Fruit fly (Drosophila melanogaster) whole organism, embryonic: Measurements from ENCODE around the gene cnc.
A peak's percentile ranks its signal among the peaks of the same experiment; 100 is the strongest.

Experiments used
- ATbp ChIP-seq: fragments of 200-800 bp; sonication (Bioruptor generic); optimal IDR thresholded peaks from 2 replicates; lab custom pipeline; 2017; ENCODE audit warnings: missing biosample characterization, mild to moderate bottlenecking, missing genetic modification characterization, missing genetic modification reagents
- Awh ChIP-seq: fragments of 200-800 bp; sonication (Bioruptor generic); IDR thresholded peaks from 2 replicates; pipeline ENCODE4, ENCODE4 v1.3.6; 2022; ENCODE audit warnings: missing biosample characterization, missing genetic modification characterization
- Bteb2 ChIP-seq: fragments of 200-800 bp; sonication (Bioruptor generic); optimal IDR thresholded peaks from 2 replicates; lab custom pipeline; 2016; ENCODE audit warnings: missing biosample characterization, missing genetic modification characterization
- CG10267 ChIP-seq: fragments of 200-800 bp; sonication (Bioruptor generic); optimal IDR thresholded peaks from 2 replicates; lab custom pipeline; 2018; ENCODE audit warnings: missing biosample characterization, mild to moderate bottlenecking, missing genetic modification characterization, moderate library complexity
- CG11247 ChIP-seq: fragments of 200-800 bp; sonication (Bioruptor generic); IDR thresholded peaks from 2 replicates; pipeline ENCODE4 v1.3.6; 2022; ENCODE audit warnings: missing biosample characterization, missing genetic modification characterization
- CG11504 ChIP-seq: fragments of 200-800 bp; sonication (Bioruptor generic); optimal IDR thresholded peaks from 3 replicates; lab custom pipeline; 2019; ENCODE audit warnings: missing biosample characterization, mild to moderate bottlenecking, missing genetic modification characterization, moderate library complexity
- CG12219 ChIP-seq: fragments of 200-800 bp; sonication (Bioruptor generic); optimal IDR thresholded peaks from 3 replicates; lab custom pipeline; 2018; ENCODE audit warnings: missing biosample characterization, mild to moderate bottlenecking, missing genetic modification characterization
- CG12236 ChIP-seq: fragments of 200-800 bp; sonication (Bioruptor generic); optimal IDR thresholded peaks from 2 replicates; lab custom pipeline; 2016; ENCODE audit warnings: missing biosample characterization, missing genetic modification characterization
- CG1233 ChIP-seq: fragments of 200-800 bp; sonication (Bioruptor generic); optimal IDR thresholded peaks from 4 replicates; lab custom pipeline; 2018; ENCODE audit warnings: missing biosample characterization, mild to moderate bottlenecking, missing genetic modification characterization
- CG12659 ChIP-seq: fragments of 200-800 bp; sonication (Bioruptor generic); optimal IDR thresholded peaks from 3 replicates; lab custom pipeline; 2017; ENCODE audit warnings: mild to moderate bottlenecking, missing biosample characterization, missing genetic modification reagents, missing genetic modification characterization
- CG13424 ChIP-seq: fragments of 200-800 bp; sonication (Bioruptor generic); optimal IDR thresholded peaks from 2 replicates; lab custom pipeline; 2019; ENCODE audit warnings: missing biosample characterization, mild to moderate bottlenecking, missing genetic modification characterization, moderate library complexity
- CG13624 ChIP-seq: fragments of 200-800 bp; sonication (Bioruptor generic); optimal IDR thresholded peaks from 2 replicates; lab custom pipeline; 2016; ENCODE audit warnings: missing biosample characterization, missing genetic modification characterization
- CG13894 ChIP-seq: fragments of 200-800 bp; sonication (Bioruptor generic); optimal IDR thresholded peaks from 3 replicates; lab custom pipeline; 2018; ENCODE audit warnings: missing biosample characterization, mild to moderate bottlenecking, missing genetic modification characterization, moderate library complexity
- CG14667 ChIP-seq: fragments of 200-800 bp; sonication (Bioruptor generic); IDR thresholded peaks from 2 replicates; pipeline ENCODE4 v1.3.6; 2022; ENCODE audit warnings: missing biosample characterization, missing genetic modification characterization
- CG15479 ChIP-seq: fragments of 200-800 bp; sonication (Bioruptor generic); optimal IDR thresholded peaks from 3 replicates; lab custom pipeline; 2019; ENCODE audit warnings: missing biosample characterization, mild to moderate bottlenecking, missing genetic modification characterization, moderate library complexity
- CG17328 ChIP-seq: fragments of 200-800 bp; sonication (Bioruptor generic); IDR thresholded peaks from 2 replicates; pipeline ENCODE4 v1.3.6; 2022; ENCODE audit warnings: missing biosample characterization, missing genetic modification characterization
- CG18476 ChIP-seq: fragments of 200-800 bp; sonication (Bioruptor generic); optimal IDR thresholded peaks from 2 replicates; lab custom pipeline; 2016; ENCODE audit warnings: missing biosample characterization, mild to moderate bottlenecking, missing genetic modification characterization
- CG18619 ChIP-seq: fragments of 200-800 bp; sonication (Bioruptor generic); optimal IDR thresholded peaks from 3 replicates; lab custom pipeline; 2017; ENCODE audit warnings: missing biosample characterization, mild to moderate bottlenecking, missing genetic modification characterization
- CG2678 ChIP-seq: fragments of 200-800 bp; sonication (Bioruptor generic); optimal IDR thresholded peaks from 3 replicates; lab custom pipeline; 2019; ENCODE audit warnings: missing biosample characterization, mild to moderate bottlenecking, missing genetic modification characterization, moderate library complexity
- CG30403 ChIP-seq: fragments of 200-800 bp; sonication (Bioruptor generic); optimal IDR thresholded peaks from 3 replicates; lab custom pipeline; 2016; ENCODE audit warnings: missing biosample characterization, missing genetic modification characterization
- CG31224 ChIP-seq: fragments of 200-800 bp; sonication (Bioruptor generic); IDR thresholded peaks from 2 replicates; pipeline ENCODE4 v1.3.6; 2022; ENCODE audit warnings: missing biosample characterization, missing genetic modification characterization
- CG32532 ChIP-seq: fragments of 200-800 bp; sonication (Bioruptor generic); IDR thresholded peaks from 2 replicates; pipeline ENCODE4 v1.3.6; 2022; ENCODE audit warnings: missing biosample characterization, missing genetic modification characterization
- CG42726 ChIP-seq: fragments of 200-800 bp; sonication (Bioruptor generic); IDR thresholded peaks from 2 replicates; pipeline ENCODE4 v1.3.6; 2022; ENCODE audit warnings: missing biosample characterization, missing genetic modification characterization; ENCODE audit not compliant: partially characterized antibody
- CG4820 ChIP-seq: fragments of 200-800 bp; sonication (Bioruptor generic); optimal IDR thresholded peaks from 3 replicates; lab custom pipeline; 2016; ENCODE audit warnings: missing biosample characterization, missing genetic modification characterization
- CG5245 ChIP-seq: fragments of 200-800 bp; sonication (Bioruptor generic); optimal IDR thresholded peaks from 3 replicates; lab custom pipeline; 2016; ENCODE audit warnings: missing biosample characterization, missing genetic modification characterization
- CG7839 ChIP-seq: fragments of 200-800 bp; sonication (Bioruptor generic); optimal IDR thresholded peaks from 3 replicates; lab custom pipeline; 2018; ENCODE audit warnings: missing biosample characterization, mild to moderate bottlenecking, missing genetic modification characterization, moderate library complexity
- CG9437 ChIP-seq: fragments of 200-800 bp; sonication (Bioruptor generic); optimal IDR thresholded peaks from 2 replicates; lab custom pipeline; 2018; ENCODE audit warnings: missing biosample characterization, mild to moderate bottlenecking, missing genetic modification characterization
- CkIIα-i1 ChIP-seq: fragments of 200-800 bp; sonication (Bioruptor generic); IDR thresholded peaks from 2 replicates; pipeline ENCODE4 v1.3.6; 2022; ENCODE audit warnings: missing biosample characterization, missing genetic modification characterization
- HHEX ChIP-seq: fragments of 200-800 bp; sonication (Bioruptor generic); optimal IDR thresholded peaks from 3 replicates; lab custom pipeline; 2017; ENCODE audit warnings: missing biosample characterization, mild to moderate bottlenecking, missing genetic modification characterization, missing genetic modification reagents
- HmgZ ChIP-seq: fragments of 200-800 bp; sonication (Bioruptor generic); optimal IDR thresholded peaks from 2 replicates; lab custom pipeline; 2018; ENCODE audit warnings: missing biosample characterization, mild to moderate bottlenecking, missing genetic modification characterization
- Hr51 ChIP-seq, 2 experiments: fragments of 200-800 bp; sonication (Bioruptor generic); optimal IDR thresholded peaks; 2 replicates in 1 of 2; 3 replicates in 1 of 2; lab custom pipeline; 2016 to 2018; ENCODE audit warnings: missing biosample characterization in 2 of 2, missing genetic modification characterization in 2 of 2, mild to moderate bottlenecking in 1 of 2, moderate library complexity in 1 of 2
- Scr ChIP-seq: fragments of 200-800 bp; sonication (Bioruptor generic); IDR thresholded peaks from 2 replicates; pipeline ENCODE4 v1.3.6; 2022; ENCODE audit warnings: missing biosample characterization, missing genetic modification characterization; ENCODE audit not compliant: partially characterized antibody
- bowl ChIP-seq: fragments of 200-800 bp; sonication (Bioruptor generic); IDR thresholded peaks from 2 replicates; pipeline ENCODE4 v1.3.6; 2022; ENCODE audit warnings: missing biosample characterization, missing genetic modification characterization
- bsh ChIP-seq, 2 experiments: fragments of 200-800 bp; sonication (Bioruptor generic); optimal IDR thresholded peaks; 2 replicates each; lab custom pipeline; 2017 to 2018; ENCODE audit warnings: mild to moderate bottlenecking in 2 of 2, missing biosample characterization in 2 of 2, missing genetic modification characterization in 2 of 2, moderate library complexity in 1 of 2
- cg ChIP-seq: fragments of 200-800 bp; sonication (Bioruptor generic); optimal IDR thresholded peaks from 3 replicates; lab custom pipeline; 2019; ENCODE audit warnings: missing biosample characterization, mild to moderate bottlenecking, missing genetic modification characterization, moderate library complexity
- dmrt99B ChIP-seq: fragments of 200-800 bp; sonication (Bioruptor generic); optimal IDR thresholded peaks from 2 replicates; lab custom pipeline; 2018; ENCODE audit warnings: missing biosample characterization, mild to moderate bottlenecking, missing genetic modification characterization, moderate library complexity
- ewg ChIP-seq: fragments of 200-800 bp; sonication (Bioruptor generic); optimal IDR thresholded peaks from 3 replicates; lab custom pipeline; 2017; ENCODE audit warnings: mild to moderate bottlenecking, missing biosample characterization, missing genetic modification reagents, missing genetic modification characterization
- eyg ChIP-seq: fragments of 200-800 bp; sonication (Bioruptor generic); optimal IDR thresholded peaks from 3 replicates; lab custom pipeline; 2016; ENCODE audit warnings: missing biosample characterization, missing genetic modification characterization
- fd96Cb ChIP-seq: fragments of 200-800 bp; sonication (Bioruptor generic); optimal IDR thresholded peaks from 2 replicates; lab custom pipeline; 2018; ENCODE audit warnings: missing biosample characterization, mild to moderate bottlenecking, missing genetic modification characterization, moderate library complexity
- gfzf ChIP-seq: fragments of 200-800 bp; sonication (Bioruptor generic); optimal IDR thresholded peaks from 2 replicates; lab custom pipeline; 2016; ENCODE audit warnings: missing biosample characterization, mild to moderate bottlenecking, missing genetic modification characterization, moderate library complexity
- luna ChIP-seq: fragments of 200-800 bp; sonication (Bioruptor generic); optimal IDR thresholded peaks from 2 replicates; lab custom pipeline; 2016; ENCODE audit warnings: missing biosample characterization, missing genetic modification characterization
- phol ChIP-seq: fragments of 200-800 bp; sonication (Bioruptor generic); optimal IDR thresholded peaks from 3 replicates; lab custom pipeline; 2018; ENCODE audit warnings: missing biosample characterization, mild to moderate bottlenecking, missing genetic modification characterization, moderate library complexity
- pita ChIP-seq: fragments of 200-800 bp; sonication (Bioruptor generic); optimal IDR thresholded peaks from 2 replicates; lab custom pipeline; 2017; ENCODE audit warnings: missing biosample characterization, mild to moderate bottlenecking, missing genetic modification characterization
- pnt ChIP-seq: fragments of 200-800 bp; sonication (Bioruptor generic); optimal IDR thresholded peaks from 3 replicates; lab custom pipeline; 2016; ENCODE audit warnings: missing biosample characterization, missing genetic modification characterization
- schlank ChIP-seq: fragments of 200-800 bp; sonication (Bioruptor generic); optimal IDR thresholded peaks from 2 replicates; lab custom pipeline; 2018; ENCODE audit warnings: missing biosample characterization, mild to moderate bottlenecking, missing genetic modification characterization
- ssp ChIP-seq: fragments of 200-800 bp; sonication (Bioruptor generic); IDR thresholded peaks from 2 replicates; pipeline ENCODE4 v1.3.6; 2022; ENCODE audit warnings: missing biosample characterization, missing genetic modification characterization
- toy ChIP-seq: fragments of 200-800 bp; sonication (Bioruptor generic); IDR thresholded peaks from 2 replicates; pipeline ENCODE4 v1.3.6; 2022; ENCODE audit warnings: missing biosample characterization, missing genetic modification characterization
- vvl ChIP-seq: fragments of 200-800 bp; sonication (Bioruptor generic); IDR thresholded peaks from 2 replicates; pipeline ENCODE4 v1.3.6; 2022; ENCODE audit warnings: missing biosample characterization, missing genetic modification characterization
- zfh2 ChIP-seq: fragments of 200-800 bp; sonication (Bioruptor generic); optimal IDR thresholded peaks from 2 replicates; lab custom pipeline; 2016; ENCODE audit warnings: missing biosample characterization, missing genetic modification characterization

The cnc gene

DNA sequence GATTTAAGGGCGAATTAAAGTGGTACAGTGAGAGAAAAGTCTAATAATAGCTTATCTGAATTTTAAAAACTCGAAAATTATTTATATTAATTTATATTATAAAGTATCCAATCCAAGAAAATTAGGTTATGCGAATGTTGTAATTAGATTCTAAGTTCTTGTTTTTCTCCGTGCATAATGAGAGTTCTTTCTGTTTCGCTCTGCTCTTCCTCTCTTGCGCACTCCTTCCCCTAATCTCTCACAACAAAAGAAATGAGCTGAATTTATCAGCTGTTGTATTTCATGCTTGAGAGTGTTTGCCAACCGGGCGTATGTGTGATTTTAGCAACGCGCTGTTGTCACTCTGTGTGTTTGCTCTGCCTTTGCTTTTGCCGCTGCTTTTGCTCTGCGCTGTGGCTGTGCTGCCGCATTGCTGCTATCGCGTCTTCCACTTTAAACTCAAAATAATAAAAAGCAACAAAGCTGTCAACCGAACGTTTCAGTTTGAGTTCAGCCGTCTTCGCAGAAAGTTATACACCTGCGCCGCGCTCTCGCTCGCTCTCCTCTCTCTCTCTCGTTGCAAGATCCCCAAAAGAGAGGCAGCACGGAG lies 53.0 kb downstream of the cnc start, which contains the start of gene CG46310 (continued):
- TF ChIP-seq Scr (GFP tag; lab: Robert Waterston, UW) = peak; percentile 35; the same call in 1 of the 2 replicates
- peak; percentile 39 for TF ChIP-seq HmgZ (tag; lab: Kevin White, UChicago)
- peak; percentile 40 for TF ChIP-seq CG1233
- peak in 1 of 2 experiments; percentile 70 for TF ChIP-seq Hr51 (GFP tag; optimal IDR thresholded peaks at IDR 0.05; lab: Kevin White, UChicago)
- no peak for TF ChIP-seq pnt (GFP tag; lab: Kevin White, UChicago)
- TF ChIP-seq CG15479 (GFP tag; lab: Kevin White, UChicago) = no peak
- TF ChIP-seq gfzf = no peak
- TF ChIP-seq CG30403 (GFP tag; lab: Kevin White, UChicago) = peak; percentile 82
- TF ChIP-seq CG5245 (GFP tag; lab: Kevin White, UChicago) = peak; percentile 26
- TF ChIP-seq HHEX (GFP tag; lab: Kevin White, UChicago) = peak; percentile 66
- peak; percentile 83 for TF ChIP-seq CG7839 (tag; lab: Kevin White, UChicago)
- TF ChIP-seq CG32532 (GFP tag; lab: Robert Waterston, UW) = peak; percentile 92
- TF ChIP-seq Awh (GFP tag; lab: Robert Waterston, UW) = peak; percentile 60; the same call in 1 of the 2 replicates
- peak; percentile 75 for TF ChIP-seq CG17328 (GFP tag; lab: Robert Waterston, UW)
- peak; percentile 78 for TF ChIP-seq CG2678
- no peak for TF ChIP-seq CG12236 (GFP tag; lab: Kevin White, UChicago)
- peak; percentile 52 for TF ChIP-seq CG13424 (tag; lab: Kevin White, UChicago)
- peak; percentile 95 for TF ChIP-seq vvl
- TF ChIP-seq bowl = no peak
- peak; percentile 79 for TF ChIP-seq CG11247 (GFP tag; lab: Robert Waterston, UW)
- 0 out of 2 replicates have a peak, but pooled peaks have one; percentile 6 for TF ChIP-seq CkIIα-i1 (GFP tag; lab: Robert Waterston, UW)
- TF ChIP-seq CG13624 (GFP tag; lab: Kevin White, UChicago) = no peak
- TF ChIP-seq CG11504 (tag; lab: Kevin White, UChicago) = peak; percentile 75
- TF ChIP-seq ewg (GFP tag; lab: Kevin White, UChicago) = peak; percentile 45
- peak; percentile 61 for TF ChIP-seq CG12659
- TF ChIP-seq toy (GFP tag; lab: Robert Waterston, UW) = peak; percentile 74
- TF ChIP-seq CG14667 (GFP tag; lab: Robert Waterston, UW) = peak; percentile 43; the same call in 1 of the 2 replicates
- TF ChIP-seq zfh2 (GFP tag; lab: Kevin White, UChicago) = peak; percentile 16
- no peak for TF ChIP-seq pita (GFP tag; lab: Kevin White, UChicago)
- peak; percentile 3 to 55 for TF ChIP-seq bsh (GFP tag; optimal IDR thresholded peaks at IDR 0.05; lab: Kevin White, UChicago)
- no peak for TF ChIP-seq luna (GFP tag; lab: Kevin White, UChicago)
- peak; percentile 59 for TF ChIP-seq CG10267
- peak; percentile 75 for TF ChIP-seq ssp (GFP tag; lab: Robert Waterston, UW)
- TF ChIP-seq phol (tag; lab: Kevin White, UChicago) = peak; percentile 65
- peak; percentile 69 for TF ChIP-seq CG18619 (GFP tag; lab: Kevin White, UChicago)
- peak; percentile 28 for TF ChIP-seq schlank (tag; lab: Kevin White, UChicago)
- peak; percentile 34 for TF ChIP-seq CG18476 (GFP tag; lab: Kevin White, UChicago)
- TF ChIP-seq fd96Cb (tag; lab: Kevin White, UChicago) = peak; percentile 45
- peak; percentile 73 for TF ChIP-seq ATbp (GFP tag; lab: Kevin White, UChicago)
- TF ChIP-seq cg (GFP tag; lab: Kevin White, UChicago) = peak; percentile 19
- TF ChIP-seq CG13894 (tag; lab: Kevin White, UChicago) = no peak
- TF ChIP-seq CG31224 (GFP tag; lab: Robert Waterston, UW) = peak; percentile 83
- TF ChIP-seq CG12219 = peak; percentile 48
- no peak for TF ChIP-seq eyg (GFP tag; lab: Kevin White, UChicago)
- peak; percentile 43 for TF ChIP-seq CG9437 (GFP tag; lab: Kevin White, UChicago)
- TF ChIP-seq CG42726 (GFP tag; lab: Robert Waterston, UW) = no peak
- peak; percentile 86 for TF ChIP-seq dmrt99B (tag; lab: Kevin White, UChicago)
- TF ChIP-seq Bteb2 = no peak
- TF ChIP-seq CG4820 (GFP tag; lab: Kevin White, UChicago) = peak; percentile 25
